Worm (Caenorhabditis elegans): ENCODE measurements around the gene col-159.

DNA sequence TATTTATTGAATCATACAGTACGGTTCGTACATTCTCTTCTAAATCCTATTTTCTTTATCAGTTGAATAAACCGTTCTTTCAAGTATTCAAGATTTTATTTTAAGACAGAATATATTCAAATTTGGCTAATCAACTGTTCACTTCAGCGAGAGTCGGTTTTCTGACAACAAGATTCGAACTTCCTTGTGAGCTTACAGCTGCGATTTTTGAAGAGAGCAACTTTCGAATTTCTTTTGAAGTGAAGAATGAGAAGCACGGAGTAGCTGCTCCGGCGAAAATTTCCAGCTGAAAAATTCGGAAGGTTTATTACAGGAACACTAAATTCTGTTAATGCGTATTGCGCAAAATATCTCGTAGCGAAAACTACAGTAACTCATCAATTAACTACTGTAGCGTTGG is 20.5 kb downstream of the col-159 start:
- TF ChIP-seq nhr-28 (tag; optimal IDR thresholded peaks at IDR 0.05), result no peak
- TF ChIP-seq nhr-76 (tag; optimal IDR thresholded peaks at IDR 0.05), result no peak
- no peak for TF ChIP-seq elt-3 (tag; optimal IDR thresholded peaks at IDR 0.05)
- TF ChIP-seq lin-13 (tag; optimal IDR thresholded peaks at IDR 0.05), result no peak
- no peak for TF ChIP-seq bed-3 (GFP tag; optimal IDR thresholded peaks at IDR 0.05)
- no peak for TF ChIP-seq mab-5 (tag; optimal IDR thresholded peaks at IDR 0.05)
- no peak for TF ChIP-seq ham-2 (GFP tag; optimal IDR thresholded peaks at IDR 0.05)
- no peak for TF ChIP-seq pha-4 (tag; optimal IDR thresholded peaks at IDR 0.05)
- no peak for TF ChIP-seq unc-62 (GFP tag; optimal IDR thresholded peaks at IDR 0.05)
- no peak for TF ChIP-seq snpc-4 (tag; optimal IDR thresholded peaks at IDR 0.05)
- TF ChIP-seq mls-2 (tag; optimal IDR thresholded peaks at IDR 0.05), result no peak

Measured in whole organism, mixed stage, embryonic.